Worm (Caenorhabditis elegans): Measurements from ENCODE around the gene pcp-2.

The pcp-2 gene

ce11 chrIV:9146819-9147518 lies 18.0 kb downstream of the pcp-2 start, which contains the start of the genes rpb-12 and aly-2 (continued):
- peak; percentile 75 for TF ChIP-seq C34F6.9 (tag; optimal IDR thresholded peaks at IDR 0.05)
- TF ChIP-seq ceh-16 (tag; optimal IDR thresholded peaks at IDR 0.05) = no peak
- TF ChIP-seq ceh-82 (tag; optimal IDR thresholded peaks at IDR 0.05) = no peak
- TF ChIP-seq aly-2 (tag; optimal IDR thresholded peaks at IDR 0.05) = no peak
- TF ChIP-seq lin-13 (GFP tag; optimal IDR thresholded peaks at IDR 0.05) = peak; percentile 57
- no peak for TF ChIP-seq lin-39 (tag; optimal IDR thresholded peaks at IDR 0.05)
- TF ChIP-seq nhr-21 (tag; optimal IDR thresholded peaks at IDR 0.05) = no peak
- TF ChIP-seq mbf-1 (tag; optimal IDR thresholded peaks at IDR 0.05) = no peak
- peak; percentile 45 for TF ChIP-seq nhr-6 (tag; optimal IDR thresholded peaks at IDR 0.05)
- no peak for TF ChIP-seq ztf-4 (tag; optimal IDR thresholded peaks at IDR 0.05)
- TF ChIP-seq nhr-237 (tag; optimal IDR thresholded peaks at IDR 0.05) = no peak
- TF ChIP-seq elt-1 (tag; optimal IDR thresholded peaks at IDR 0.05) = no peak
- TF ChIP-seq egl-27 (tag; optimal IDR thresholded peaks at IDR 0.05) = peak; percentile 11
- TF ChIP-seq dmd-4 (tag; optimal IDR thresholded peaks at IDR 0.05) = no peak
- peak; percentile 35 for TF ChIP-seq lin-11 (tag; optimal IDR thresholded peaks at IDR 0.05)

- TF ChIP-seq ceh-82 (tag; optimal IDR thresholded peaks at IDR 0.05) (no peak), ztf-11 (tag; optimal IDR thresholded peaks at IDR 0.05) (no peak), skn-1 (tag; optimal IDR thresholded peaks at IDR 0.05) (no peak), nhr-12 (tag; optimal IDR thresholded peaks at IDR 0.05) (no peak), nhr-23 (tag; optimal IDR thresholded peaks at IDR 0.05) (no peak), snpc-4 (tag; optimal IDR thresholded peaks at IDR 0.05) (no peak), ztf-4 (tag; optimal IDR thresholded peaks at IDR 0.05) (no peak), nhr-237 (tag; optimal IDR thresholded peaks at IDR 0.05) (no peak)
Measured at ce11 chrIV:9146111-9146510, 18.8 kb downstream of the pcp-2 start, which contains the start of gene daf-10. TSS of gene daf-10 (minus strand) at chrIV:9146211.

- TF ChIP-seq mbf-1 (tag; optimal IDR thresholded peaks at IDR 0.05) = no peak
- no peak for TF ChIP-seq snpc-4 (tag; optimal IDR thresholded peaks at IDR 0.05)
- no peak for TF ChIP-seq alr-1 (tag; optimal IDR thresholded peaks at IDR 0.05)
- no peak for TF ChIP-seq ama-1 (optimal IDR thresholded peaks at IDR 0.05)
- TF ChIP-seq crh-2 (tag; optimal IDR thresholded peaks at IDR 0.05) = no peak
- no peak for TF ChIP-seq Y55F3AM.14 (GFP tag; optimal IDR thresholded peaks at IDR 0.05)
- TF ChIP-seq sem-4 (tag; optimal IDR thresholded peaks at IDR 0.05) = no peak
- no peak for TF ChIP-seq nhr-21 (tag; optimal IDR thresholded peaks at IDR 0.05)
- TF ChIP-seq lin-13 (GFP tag; optimal IDR thresholded peaks at IDR 0.05) = no peak
- no peak for TF ChIP-seq ztf-4 (tag; optimal IDR thresholded peaks at IDR 0.05)
- no peak for TF ChIP-seq sma-3 (GFP tag; optimal IDR thresholded peaks at IDR 0.05)
- no peak for TF ChIP-seq nhr-10 (tag; optimal IDR thresholded peaks at IDR 0.05)
- TF ChIP-seq nhr-25 (tag; optimal IDR thresholded peaks at IDR 0.05) = no peak
- no peak for TF ChIP-seq lsy-2 (tag; optimal IDR thresholded peaks at IDR 0.05)
- TF ChIP-seq sma-9 (GFP tag; optimal IDR thresholded peaks at IDR 0.05) = no peak
- no peak for TF ChIP-seq sma-9 (tag; optimal IDR thresholded peaks at IDR 0.05)
- no peak for TF ChIP-seq R02D3.7 (tag; optimal IDR thresholded peaks at IDR 0.05)
Measured at ce11 chrIV:9144405-9144804, 20.5 kb downstream of the pcp-2 start, which contains the start of gene flp-1. TSS of gene flp-1 (plus strand) at chrIV:9144705.

ce11 chrIV:9140172-9140805 lies 24.6 kb downstream of the pcp-2 start:
- TF ChIP-seq ceh-16 (tag; optimal IDR thresholded peaks at IDR 0.05) = no peak
- no peak for TF ChIP-seq mdl-1 (tag; optimal IDR thresholded peaks at IDR 0.05)
- TF ChIP-seq mab-5 (tag; optimal IDR thresholded peaks at IDR 0.05) = no peak
- TF ChIP-seq C34F6.9 (tag; optimal IDR thresholded peaks at IDR 0.05) = no peak
- TF ChIP-seq crh-2 (tag; optimal IDR thresholded peaks at IDR 0.05) = no peak
- TF ChIP-seq F13H6.1 (tag; optimal IDR thresholded peaks at IDR 0.05) = no peak
- no peak for TF ChIP-seq nhr-25 (tag; optimal IDR thresholded peaks at IDR 0.05)
- no peak for TF ChIP-seq unc-55 (GFP tag; optimal IDR thresholded peaks at IDR 0.05)
- no peak for TF ChIP-seq gmeb-1 (tag; optimal IDR thresholded peaks at IDR 0.05)
- TF ChIP-seq ceh-82 (tag; optimal IDR thresholded peaks at IDR 0.05) = no peak
- TF ChIP-seq sem-4 (tag; optimal IDR thresholded peaks at IDR 0.05) = no peak
- TF ChIP-seq nhr-6 (tag; optimal IDR thresholded peaks at IDR 0.05) = no peak

Measured in whole organism, L2 larva.